Worm (Caenorhabditis elegans) whole organism, midembryonic: ENCODE results near the gene abts-4.

Experiments used
- flt-1 ChIP-seq: fragments of 200-800 bp; sonication (Bioruptor generic); IDR thresholded peaks from 2 replicates; pipeline ENCODE4 v1.3.6; 2022; ENCODE audit warnings: missing genetic modification characterization, missing compliant biosample characterization
- ztf-29 ChIP-seq: fragments of 200-800 bp; sonication (Bioruptor generic); IDR thresholded peaks from 2 replicates; pipeline ENCODE4 v1.3.6; 2022; ENCODE audit warnings: missing genetic modification reagents, missing genetic modification characterization, missing compliant biosample characterization

DNA sequence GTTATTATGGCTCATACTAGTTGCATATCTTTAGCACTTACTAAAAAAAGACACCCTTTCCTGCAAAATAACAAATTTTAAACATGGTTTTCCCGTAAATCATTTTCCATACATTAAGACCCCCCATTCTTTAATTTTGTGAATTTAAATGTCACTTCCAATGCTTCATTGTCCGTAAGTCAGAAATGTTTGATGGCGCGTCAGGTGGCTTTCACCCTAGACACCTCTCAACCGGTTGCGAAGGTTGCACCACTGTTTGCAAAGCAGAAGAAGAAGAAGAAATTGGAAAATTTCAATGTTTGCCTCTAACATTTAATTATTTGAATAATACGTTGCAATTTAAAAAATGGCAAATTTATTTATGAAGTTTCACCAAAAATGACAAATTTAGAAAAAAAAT lies 40.0 kb upstream of the abts-4 start:
- TF ChIP-seq flt-1 = no peak
- TF ChIP-seq ztf-29 = no peak
